Fruit fly (Drosophila melanogaster): Measurements from ENCODE around the gene Grip.

Grip gene

DNA sequence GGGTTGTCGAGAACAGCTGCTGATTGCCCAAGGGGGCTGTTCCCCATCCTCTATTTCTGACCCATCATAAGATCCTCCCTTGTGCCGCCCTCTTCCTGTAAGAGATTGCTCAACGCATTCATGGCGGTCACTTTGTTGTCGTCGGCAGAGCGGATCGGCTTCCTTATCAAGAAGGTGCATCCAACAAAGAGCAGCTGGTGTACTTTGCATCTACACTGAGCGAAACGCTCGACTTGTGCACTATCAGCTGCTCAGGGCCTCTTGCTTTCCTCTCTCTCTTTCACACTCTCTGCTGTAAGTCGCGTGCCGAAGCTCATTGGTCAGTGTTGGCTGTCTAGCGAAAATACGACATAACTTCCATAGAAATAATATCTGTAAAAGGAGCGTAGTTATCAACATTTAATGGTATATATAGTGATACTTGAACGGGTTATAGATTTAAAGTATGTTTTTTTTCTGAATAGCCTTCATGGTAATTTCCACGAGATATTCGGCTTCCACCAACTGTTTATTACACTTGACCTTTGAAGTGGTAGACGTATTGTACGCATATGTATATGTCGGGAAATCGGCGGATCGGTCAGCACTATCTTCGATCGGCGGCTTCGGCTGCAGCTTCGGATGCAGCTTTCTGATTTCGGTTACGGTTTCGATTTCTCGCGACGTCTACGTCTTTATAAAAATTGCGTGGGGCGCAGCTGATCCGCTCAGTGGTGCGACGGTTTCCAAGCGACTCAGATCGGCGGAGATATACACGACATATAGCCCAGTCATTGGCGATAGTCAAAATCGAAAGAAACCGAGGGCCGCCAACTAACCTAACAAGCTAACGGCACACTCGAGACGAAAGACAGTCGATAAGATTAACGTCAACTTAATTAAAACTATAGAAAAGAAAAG, 22.3 kb downstream of the Grip start, which contains the start of gene CG5966:
Gene CG5966, plus strand, starts transcription at position 704 of the 900 bp plus-strand sequence.
- no peak for TF ChIP-seq Myc (optimal IDR thresholded peaks at IDR 0.05)
- TF ChIP-seq ttk (optimal IDR thresholded peaks at IDR 0.05), result no peak
- TF ChIP-seq Sin3A (optimal IDR thresholded peaks at IDR 0.05), result no peak
- no peak for TF ChIP-seq insv (optimal IDR thresholded peaks at IDR 0.05)
- no peak for TF ChIP-seq psq (optimal IDR thresholded peaks at IDR 0.05)
- TF ChIP-seq h (optimal IDR thresholded peaks at IDR 0.05), result no peak

DNA sequence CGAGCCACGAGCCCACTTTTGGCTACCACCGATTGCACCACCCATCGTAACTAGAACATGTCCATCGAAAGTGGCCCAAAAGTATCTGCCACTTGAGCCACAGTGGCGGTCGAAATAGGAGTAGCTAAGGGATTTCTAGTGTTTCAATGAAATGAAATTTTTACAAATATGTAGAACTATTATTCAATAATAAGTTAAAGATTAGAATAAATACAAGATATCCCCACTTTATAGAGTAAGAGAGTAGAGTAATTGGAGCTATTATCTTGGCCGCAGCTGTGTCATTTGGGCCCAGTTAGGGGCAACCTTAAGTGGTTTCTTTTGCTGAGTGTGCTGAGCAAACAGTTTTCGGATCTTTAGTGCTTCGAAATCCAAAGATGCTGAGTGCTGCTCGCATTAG, 23.3 kb downstream of the Grip start:
- TF ChIP-seq Sin3A (optimal IDR thresholded peaks at IDR 0.05), result no peak
- TF ChIP-seq ttk (optimal IDR thresholded peaks at IDR 0.05), result no peak
- no peak for TF ChIP-seq Myc (optimal IDR thresholded peaks at IDR 0.05)
- no peak for TF ChIP-seq h (optimal IDR thresholded peaks at IDR 0.05)
- no peak for TF ChIP-seq insv (optimal IDR thresholded peaks at IDR 0.05)
- no peak for TF ChIP-seq psq (optimal IDR thresholded peaks at IDR 0.05)

DNA sequence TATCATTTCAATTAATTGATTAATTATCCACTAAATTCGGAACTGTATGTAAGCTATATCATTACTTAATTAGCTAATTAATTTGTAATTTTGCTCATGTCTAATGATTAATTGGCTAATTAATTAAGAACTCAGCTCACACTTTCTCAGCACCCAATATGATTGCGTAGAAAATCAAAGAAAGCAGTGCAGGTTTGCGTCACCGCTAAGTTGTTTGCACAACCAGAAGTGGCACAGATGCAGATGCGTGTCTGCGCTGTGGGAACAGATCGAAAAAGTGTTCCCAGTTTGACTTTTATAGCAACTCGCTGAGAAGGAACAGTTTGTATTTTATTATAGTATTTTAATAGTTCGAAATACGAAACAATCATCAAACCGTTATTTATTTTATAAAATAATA, 26.1 kb downstream of the Grip start:
- TF ChIP-seq ttk (optimal IDR thresholded peaks at IDR 0.05) (no peak), Myc (optimal IDR thresholded peaks at IDR 0.05) (no peak), insv (optimal IDR thresholded peaks at IDR 0.05) (no peak), psq (optimal IDR thresholded peaks at IDR 0.05) (no peak), Sin3A (optimal IDR thresholded peaks at IDR 0.05) (no peak), h (optimal IDR thresholded peaks at IDR 0.05) (no peak)

DNA sequence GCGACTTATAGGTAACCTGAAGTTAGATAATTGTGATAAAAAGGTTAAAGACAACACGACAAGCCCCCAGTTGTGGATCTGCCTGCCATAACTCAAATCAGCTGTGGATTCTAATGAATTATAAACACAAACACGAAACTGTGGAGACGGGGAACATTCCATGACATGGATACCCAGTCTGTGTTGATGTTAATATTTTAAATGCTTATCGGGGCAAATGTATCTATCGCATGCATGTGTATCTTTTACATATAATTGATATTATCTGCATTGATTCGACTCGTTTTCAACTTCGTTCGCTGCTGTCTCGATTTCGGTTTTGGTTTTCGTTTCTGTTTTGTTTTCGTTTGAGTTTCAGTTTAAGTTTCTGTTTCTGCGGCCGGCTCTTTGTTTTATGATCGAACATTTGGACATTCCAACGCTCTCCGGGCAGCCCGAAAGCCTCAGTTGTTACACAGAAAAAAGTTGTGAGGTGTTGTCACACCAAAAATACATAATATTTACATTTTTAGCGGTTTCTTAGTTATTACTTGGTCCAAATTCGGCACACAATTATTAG, 26.8 kb downstream of the Grip start:
- no peak for TF ChIP-seq Myc (optimal IDR thresholded peaks at IDR 0.05)
- TF ChIP-seq insv (optimal IDR thresholded peaks at IDR 0.05), result no peak
- no peak for TF ChIP-seq Sin3A (optimal IDR thresholded peaks at IDR 0.05)
- no peak for TF ChIP-seq h (optimal IDR thresholded peaks at IDR 0.05)
- TF ChIP-seq psq (optimal IDR thresholded peaks at IDR 0.05), result no peak
- no peak for TF ChIP-seq ttk (optimal IDR thresholded peaks at IDR 0.05)

DNA sequence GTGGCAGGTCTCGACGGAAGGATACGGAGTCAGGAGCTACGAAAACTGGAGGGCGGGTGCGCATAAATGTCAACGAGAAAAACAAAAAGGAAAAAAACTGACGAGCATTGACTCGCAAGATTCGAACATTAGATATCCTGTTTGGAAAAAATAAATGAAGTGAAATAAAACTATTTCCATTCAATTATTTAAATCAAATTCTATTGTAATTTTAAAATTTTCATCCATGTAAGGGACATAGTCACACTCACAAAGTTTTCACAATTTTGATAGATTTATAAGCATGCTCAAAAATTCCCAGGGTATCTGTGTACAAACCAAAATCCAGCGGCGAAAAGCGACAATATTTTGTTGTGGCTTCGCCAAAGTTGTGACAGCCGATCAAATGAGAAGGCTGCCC, 29.9 kb downstream of the Grip start:
- no peak for TF ChIP-seq Myc (optimal IDR thresholded peaks at IDR 0.05)
- no peak for TF ChIP-seq psq (optimal IDR thresholded peaks at IDR 0.05)
- no peak for TF ChIP-seq ttk (optimal IDR thresholded peaks at IDR 0.05)
- TF ChIP-seq h (optimal IDR thresholded peaks at IDR 0.05), result no peak
- no peak for TF ChIP-seq insv (optimal IDR thresholded peaks at IDR 0.05)
- no peak for TF ChIP-seq Sin3A (optimal IDR thresholded peaks at IDR 0.05)

DNA sequence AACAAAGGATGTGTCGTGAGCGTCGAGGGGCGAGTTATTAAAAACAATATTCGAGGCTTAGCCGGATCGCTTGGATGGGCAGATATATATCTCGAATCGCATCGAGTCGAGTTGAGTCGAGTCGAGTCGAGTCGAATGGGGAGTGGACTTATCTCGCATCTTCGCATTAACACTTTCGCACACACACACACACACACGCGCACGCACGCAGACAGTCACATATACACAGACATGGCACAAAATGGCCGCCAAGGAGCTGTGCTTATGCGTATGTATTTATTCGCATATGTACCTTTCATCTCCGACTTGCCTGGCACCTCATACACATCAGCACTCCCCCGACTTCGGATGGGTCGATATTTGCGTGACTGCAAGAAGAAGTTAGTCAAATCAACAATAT, 31.9 kb downstream of the Grip start:
- TF ChIP-seq ttk (optimal IDR thresholded peaks at IDR 0.05) (no peak), psq (optimal IDR thresholded peaks at IDR 0.05) (no peak), Sin3A (optimal IDR thresholded peaks at IDR 0.05) (no peak), h (optimal IDR thresholded peaks at IDR 0.05) (no peak), Myc (optimal IDR thresholded peaks at IDR 0.05) (no peak)

DNA sequence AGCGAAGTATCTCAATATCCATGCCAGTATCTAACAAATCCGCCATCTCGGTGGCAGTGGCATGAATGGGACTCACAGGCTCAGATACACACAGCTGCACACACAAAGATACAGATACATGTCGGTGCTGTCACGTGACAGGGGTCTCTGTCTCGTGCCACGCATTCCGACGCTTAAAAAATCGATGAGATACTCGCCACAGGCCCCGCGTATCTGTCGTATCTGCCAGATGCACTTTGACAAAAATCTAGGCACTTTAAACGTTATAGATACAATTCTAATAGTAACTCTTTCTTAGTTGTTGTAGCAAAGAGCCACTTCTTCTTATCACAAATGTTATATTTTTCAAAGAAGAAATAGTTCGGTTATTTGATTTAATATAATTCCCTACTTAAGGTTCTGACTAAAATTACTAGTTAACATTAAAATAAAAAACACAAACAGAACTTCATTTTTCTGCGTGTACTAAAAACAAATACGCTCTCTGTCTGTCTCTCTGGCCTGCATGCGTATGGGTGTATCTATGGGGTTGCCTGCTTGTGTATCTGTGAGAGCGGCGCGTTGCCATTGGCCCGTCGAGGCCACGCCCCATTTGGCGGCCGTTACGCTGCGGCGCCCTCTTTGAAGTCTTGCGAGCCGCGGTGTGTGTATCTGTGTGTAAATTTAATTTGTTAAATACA, 34.8 kb downstream of the Grip start, which contains the start of gene CG4766:
Gene CG4766, minus strand, starts transcription at position 51 of the 680 bp plus-strand sequence.
- TF ChIP-seq h (optimal IDR thresholded peaks at IDR 0.05), result no peak
- TF ChIP-seq Myc (optimal IDR thresholded peaks at IDR 0.05), result no peak
- TF ChIP-seq insv (optimal IDR thresholded peaks at IDR 0.05), result no peak
- no peak for TF ChIP-seq Sin3A (optimal IDR thresholded peaks at IDR 0.05)
- TF ChIP-seq ttk (optimal IDR thresholded peaks at IDR 0.05), result no peak
- no peak for TF ChIP-seq psq (optimal IDR thresholded peaks at IDR 0.05)

DNA sequence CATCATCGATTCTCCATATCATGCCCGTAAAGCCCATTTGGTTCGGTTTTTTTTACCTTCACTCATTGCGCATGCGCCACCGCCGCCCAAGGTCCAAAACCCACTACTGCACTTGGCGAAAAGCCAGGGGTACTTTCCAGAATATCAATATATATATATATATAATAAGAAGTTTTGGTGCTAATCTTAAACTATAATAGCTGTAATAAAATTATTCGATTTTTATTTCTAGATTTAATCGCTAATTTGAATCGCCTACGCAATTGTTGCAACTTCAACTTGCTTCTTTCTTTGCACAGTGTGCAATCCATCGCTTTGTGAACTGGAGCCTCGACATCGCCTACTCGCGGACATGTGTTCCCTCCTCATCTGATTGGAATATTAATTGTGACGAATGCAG, 37.8 kb downstream of the Grip start:
- TF ChIP-seq Myc (optimal IDR thresholded peaks at IDR 0.05), result no peak
- no peak for TF ChIP-seq h (optimal IDR thresholded peaks at IDR 0.05)
- no peak for TF ChIP-seq Sin3A (optimal IDR thresholded peaks at IDR 0.05)
- TF ChIP-seq psq (optimal IDR thresholded peaks at IDR 0.05), result no peak
- no peak for TF ChIP-seq insv (optimal IDR thresholded peaks at IDR 0.05)
- TF ChIP-seq ttk (optimal IDR thresholded peaks at IDR 0.05), result no peak

DNA sequence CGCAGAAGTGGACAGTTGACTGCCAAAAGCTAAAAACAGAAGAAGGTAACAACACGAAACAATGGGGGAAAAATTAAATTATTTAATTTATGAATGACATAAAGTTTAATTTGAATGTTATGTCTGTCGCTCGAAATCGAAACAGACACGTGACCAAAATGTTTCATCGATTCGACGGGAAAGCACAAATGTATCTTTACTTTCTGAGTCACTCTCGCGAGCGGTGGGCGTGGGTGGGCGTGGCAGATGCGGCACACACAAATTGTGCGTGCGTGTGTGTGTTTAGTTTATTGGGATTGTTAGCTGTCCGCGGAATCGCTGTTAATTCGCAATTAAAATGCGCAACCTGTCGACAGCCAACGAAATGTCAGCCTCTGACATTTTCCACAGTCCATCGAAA, 41.4 kb downstream of the Grip start:
- TF ChIP-seq psq (optimal IDR thresholded peaks at IDR 0.05) (no peak), ttk (optimal IDR thresholded peaks at IDR 0.05) (no peak), h (optimal IDR thresholded peaks at IDR 0.05) (no peak), insv (optimal IDR thresholded peaks at IDR 0.05) (no peak), Sin3A (optimal IDR thresholded peaks at IDR 0.05) (no peak), Myc (optimal IDR thresholded peaks at IDR 0.05) (no peak)

DNA sequence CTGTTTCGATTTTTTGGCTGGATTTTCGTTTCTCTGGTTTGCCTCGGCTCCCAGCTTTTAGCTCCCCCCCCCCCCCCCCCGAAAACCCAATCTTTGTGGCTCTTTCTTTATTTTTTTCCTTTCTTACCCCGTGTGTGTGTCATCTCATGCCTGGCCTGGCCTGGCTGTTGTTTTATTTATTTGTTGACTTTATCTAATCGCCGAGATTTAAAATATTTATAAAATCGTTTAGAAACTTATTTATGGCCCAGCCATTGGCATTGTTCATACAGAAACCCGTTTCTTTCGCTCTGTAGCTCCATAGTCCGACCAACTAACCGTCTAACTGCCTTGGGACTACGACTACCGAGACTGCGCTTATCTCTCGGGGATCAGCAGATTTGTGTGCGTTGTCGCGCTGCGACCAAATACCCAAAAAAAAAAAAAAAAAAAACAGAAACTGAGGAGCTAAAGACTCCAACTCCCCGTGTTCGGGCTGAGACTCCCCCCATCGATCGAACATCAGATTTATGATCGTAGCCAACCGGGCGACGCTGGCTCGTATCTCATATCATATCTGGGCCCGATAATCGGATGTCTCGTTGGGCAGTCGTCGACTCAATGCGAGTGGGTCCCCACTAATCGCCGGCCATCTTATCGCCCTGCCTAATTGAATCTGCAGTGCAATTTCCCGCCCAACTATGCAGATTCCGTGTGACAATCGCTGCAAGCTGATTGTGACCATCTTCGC, 44.6 kb downstream of the Grip start:
- TF ChIP-seq insv (optimal IDR thresholded peaks at IDR 0.05) (no peak), Sin3A (optimal IDR thresholded peaks at IDR 0.05) (no peak), h (optimal IDR thresholded peaks at IDR 0.05) (no peak), psq (optimal IDR thresholded peaks at IDR 0.05) (no peak), Myc (optimal IDR thresholded peaks at IDR 0.05) (no peak), ttk (optimal IDR thresholded peaks at IDR 0.05) (no peak)

DNA sequence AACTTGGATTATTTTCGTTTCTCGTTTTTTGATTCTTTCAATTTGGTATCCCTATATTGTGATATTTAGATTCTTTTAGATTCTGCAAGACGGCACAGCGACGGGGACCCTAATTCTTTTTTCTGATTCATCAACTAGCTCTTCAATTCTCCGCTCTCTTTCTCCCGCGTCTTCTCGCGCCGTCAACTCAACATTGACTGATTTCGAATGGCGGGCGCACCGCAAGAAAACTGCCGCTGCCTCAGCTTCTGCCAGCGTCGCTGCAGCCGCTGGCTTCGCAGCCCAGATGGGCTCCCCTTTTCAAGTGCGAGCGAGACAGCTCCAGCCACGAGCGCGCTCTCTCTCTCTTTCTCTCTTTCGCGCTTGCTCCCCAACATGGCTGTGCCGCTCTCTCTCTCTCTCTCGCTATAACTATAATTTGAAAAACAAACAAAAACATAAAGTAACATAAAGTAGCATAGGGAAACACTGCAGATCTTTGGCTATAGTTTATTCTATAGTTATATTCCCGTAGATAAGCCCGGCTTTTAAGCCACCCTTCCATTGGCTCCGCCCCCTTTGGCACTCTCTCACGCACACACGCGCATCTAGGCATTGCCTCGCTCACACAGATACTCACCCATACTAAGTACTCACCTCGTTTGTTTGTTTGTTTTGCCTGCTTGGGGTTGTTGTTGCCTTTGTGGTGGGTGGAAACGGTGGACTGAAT, 47.1 kb downstream of the Grip start, which contains the start of gene mab-21:
Gene mab-21, minus strand, starts transcription at position 206 of the 709 bp plus-strand sequence.
- no peak for TF ChIP-seq Sin3A (optimal IDR thresholded peaks at IDR 0.05)

Data from Kc167 (cell line).